Fruit fly (Drosophila melanogaster): ENCODE data around the gene CG31705.

The CG31705 gene

DNA sequence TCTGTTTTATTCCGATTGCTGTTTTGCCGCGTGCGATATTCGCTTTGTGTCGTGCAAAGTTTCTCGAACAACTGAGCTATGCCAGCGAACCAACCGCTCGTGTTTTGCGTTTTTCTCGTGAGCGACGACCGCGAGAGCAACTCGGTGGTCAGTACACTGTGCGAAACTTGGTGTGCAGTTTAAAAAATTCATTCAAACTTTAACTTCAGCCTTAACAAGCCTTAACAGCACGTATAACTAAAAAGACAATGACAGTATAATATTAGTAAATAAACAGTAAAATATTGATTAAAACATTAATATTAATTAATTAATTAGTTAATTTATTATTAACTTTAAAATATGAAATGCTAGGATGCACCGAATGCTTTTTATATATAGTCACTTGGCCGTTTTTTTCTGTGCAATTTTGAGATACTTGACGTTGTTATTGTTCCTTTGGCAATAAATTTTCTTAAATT, at the start of gene CG31705:
TSS of gene CG31705 (minus strand) at position 77 of the 461 bp plus-strand sequence.
- TF ChIP-seq CG8478 (optimal IDR thresholded peaks at IDR 0.05), result no peak
- no peak for TF ChIP-seq CTCF (optimal IDR thresholded peaks at IDR 0.05)

DNA sequence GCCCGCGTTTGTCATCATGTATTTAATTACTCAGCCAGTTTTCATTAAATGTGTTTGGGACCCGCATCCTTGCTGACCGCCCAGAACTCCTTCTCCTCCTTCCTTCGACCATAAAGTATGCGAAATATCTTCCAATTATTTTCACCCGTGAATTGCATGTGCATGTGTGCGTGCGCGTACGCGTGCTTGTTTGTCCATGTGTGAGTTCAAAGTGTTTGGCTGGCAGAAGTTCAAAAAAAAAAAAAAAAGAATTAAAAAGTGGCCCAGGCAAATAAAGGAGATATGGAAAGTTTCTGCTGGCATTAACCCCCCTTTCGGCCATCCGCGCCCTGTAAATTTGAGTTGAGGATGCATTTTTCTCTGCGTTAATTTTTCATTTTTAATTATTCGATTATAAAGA, 25.8 kb upstream of the CG31705 start:
- TF ChIP-seq CG8478 (optimal IDR thresholded peaks at IDR 0.05), result no peak
- TF ChIP-seq CTCF (optimal IDR thresholded peaks at IDR 0.05), result no peak

DNA sequence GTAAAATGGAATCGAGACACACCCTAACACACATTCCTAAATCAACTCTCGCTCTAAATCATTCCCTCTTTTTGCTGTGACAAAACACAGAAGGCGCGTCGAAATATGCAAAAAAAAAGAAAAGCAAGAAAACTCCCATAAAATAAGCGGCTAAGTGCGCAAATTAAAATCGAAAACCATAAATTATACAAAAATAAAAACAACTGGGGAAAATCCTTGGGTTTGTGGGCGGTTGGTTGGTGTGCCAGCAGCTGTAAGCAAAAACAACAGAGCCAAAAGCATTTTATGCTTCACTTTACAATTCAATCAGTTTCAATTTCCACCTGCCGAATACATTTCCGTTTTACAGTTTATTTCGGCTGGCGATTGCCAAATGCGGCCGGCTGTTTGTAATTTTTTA, 7.8 kb upstream of the CG31705 start, which contains the start of gene CG43438:
TSS of gene CG43438 (plus strand) at position 301 of the 400 bp plus-strand sequence.
- TF ChIP-seq CTCF (optimal IDR thresholded peaks at IDR 0.05) (no peak), CG8478 (optimal IDR thresholded peaks at IDR 0.05) (no peak)

DNA sequence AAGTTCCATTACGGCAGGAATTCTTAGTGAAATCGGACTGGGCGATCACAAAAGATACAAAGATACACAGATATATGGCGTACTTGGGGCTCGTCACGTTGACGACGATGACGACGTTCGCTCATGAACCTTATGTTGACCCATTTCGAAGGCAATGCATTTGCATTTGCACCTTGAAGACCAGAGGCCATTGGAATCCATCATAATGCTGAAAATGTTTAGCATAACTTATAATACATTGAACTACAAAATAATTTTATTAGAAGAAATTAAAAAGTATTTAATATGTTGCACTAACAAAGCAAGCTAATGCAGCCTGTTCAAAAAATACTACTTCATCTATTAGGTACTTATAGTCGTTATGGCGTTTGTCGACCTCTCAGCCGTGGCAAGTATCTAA, 3.5 kb upstream of the CG31705 start, which contains the start of gene CG34162:
TSS of gene CG34162 (plus strand) at position 301 of the 400 bp plus-strand sequence.
- TF ChIP-seq CTCF (optimal IDR thresholded peaks at IDR 0.05) (no peak), CG8478 (optimal IDR thresholded peaks at IDR 0.05) (no peak)

DNA sequence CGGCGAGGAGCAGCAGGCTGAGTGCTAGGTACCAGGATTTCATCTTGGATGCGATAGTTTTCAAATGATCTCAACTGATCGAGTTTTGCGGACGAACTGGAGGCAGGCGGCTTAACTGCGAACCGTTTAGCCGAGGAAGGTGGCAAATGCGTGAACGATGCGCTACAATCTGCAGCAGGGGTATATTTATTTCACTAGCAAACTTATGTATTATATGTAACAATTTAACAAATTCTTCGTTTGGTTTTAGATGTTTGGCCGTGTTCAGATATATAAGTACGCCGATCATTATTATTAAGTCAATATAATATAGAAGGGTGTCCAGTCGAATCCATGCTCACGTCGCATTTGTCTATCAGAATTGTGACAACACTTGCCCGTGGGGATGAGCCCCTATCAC, 2.9 kb upstream of the CG31705 start, which contains the start of gene CG31706:
TSS of gene CG31706 (minus strand) at position 101 of the 400 bp plus-strand sequence.
- TF ChIP-seq CG8478 (optimal IDR thresholded peaks at IDR 0.05) (no peak), CTCF (optimal IDR thresholded peaks at IDR 0.05) (no peak)

DNA sequence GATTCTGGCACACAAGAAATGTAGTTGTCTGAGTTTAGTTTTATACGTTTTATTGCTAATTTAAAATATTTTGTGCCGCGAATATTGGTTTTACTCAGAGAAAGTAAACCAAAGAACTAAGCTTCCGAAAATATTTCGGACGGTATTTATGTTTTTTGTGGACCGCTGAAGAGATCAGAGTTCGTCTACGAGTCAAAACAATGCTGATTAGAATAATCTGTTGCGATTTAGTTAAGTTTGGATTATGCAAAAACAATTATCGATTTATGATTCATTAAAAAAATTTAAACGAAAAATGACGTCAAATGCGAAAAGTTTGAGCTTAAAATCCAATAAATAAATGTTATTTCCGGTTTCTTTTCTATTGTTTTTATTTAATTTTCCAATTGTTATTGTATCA, 5.3 kb downstream of the CG31705 start, which contains the start of gene CG43153:
TSS of gene CG43153 (minus strand) at position 101 of the 400 bp plus-strand sequence.
- TF ChIP-seq CTCF (optimal IDR thresholded peaks at IDR 0.05), result no peak
- no peak for TF ChIP-seq CG8478 (optimal IDR thresholded peaks at IDR 0.05)

DNA sequence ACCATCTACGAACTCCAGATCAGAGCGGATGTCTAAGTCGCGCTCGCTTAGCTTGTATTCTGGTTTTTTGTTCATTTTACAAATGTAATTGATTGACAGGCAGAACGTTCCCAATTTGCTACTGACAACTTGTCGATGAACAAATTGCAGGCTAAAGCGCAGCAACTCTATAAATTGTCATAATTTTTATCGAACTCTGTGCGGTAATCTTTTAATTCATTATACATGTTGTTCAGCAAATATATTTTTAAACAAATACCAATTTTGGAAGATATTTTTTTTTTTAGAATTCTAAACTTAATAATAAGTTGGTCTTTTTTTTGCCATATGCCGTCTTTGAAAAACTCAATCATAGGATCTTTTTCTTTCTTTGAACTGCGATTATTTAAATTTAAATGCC, 6.8 kb downstream of the CG31705 start, which contains the start of gene CG14930:
TSS of gene CG14930 (minus strand) at position 101 of the 400 bp plus-strand sequence.
- TF ChIP-seq CTCF (optimal IDR thresholded peaks at IDR 0.05) (no peak), CG8478 (optimal IDR thresholded peaks at IDR 0.05) (no peak)

DNA sequence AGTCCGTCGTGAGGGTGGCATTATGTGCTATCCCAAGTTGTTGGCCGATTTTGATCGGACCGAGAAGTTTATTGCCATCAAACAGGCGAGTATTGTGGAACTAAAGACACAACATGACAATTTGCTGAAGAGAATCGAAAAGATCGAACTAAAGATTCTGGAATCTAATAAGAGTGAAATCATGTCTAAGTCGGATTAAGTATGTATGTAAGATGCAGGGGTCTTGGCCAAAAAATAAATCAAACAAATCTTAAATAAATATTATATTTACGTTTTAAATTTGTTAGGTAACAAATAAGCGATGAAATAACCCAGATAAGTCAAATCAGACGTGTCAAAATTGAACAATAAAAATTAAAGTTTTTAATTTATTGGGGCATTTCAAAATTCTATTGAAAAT, 8.5 kb downstream of the CG31705 start, which contains the start of gene CG14929:
TSS of gene CG14929 (plus strand) at position 301 of the 400 bp plus-strand sequence.
- no peak for TF ChIP-seq CTCF (optimal IDR thresholded peaks at IDR 0.05)
- no peak for TF ChIP-seq CG8478 (optimal IDR thresholded peaks at IDR 0.05)

DNA sequence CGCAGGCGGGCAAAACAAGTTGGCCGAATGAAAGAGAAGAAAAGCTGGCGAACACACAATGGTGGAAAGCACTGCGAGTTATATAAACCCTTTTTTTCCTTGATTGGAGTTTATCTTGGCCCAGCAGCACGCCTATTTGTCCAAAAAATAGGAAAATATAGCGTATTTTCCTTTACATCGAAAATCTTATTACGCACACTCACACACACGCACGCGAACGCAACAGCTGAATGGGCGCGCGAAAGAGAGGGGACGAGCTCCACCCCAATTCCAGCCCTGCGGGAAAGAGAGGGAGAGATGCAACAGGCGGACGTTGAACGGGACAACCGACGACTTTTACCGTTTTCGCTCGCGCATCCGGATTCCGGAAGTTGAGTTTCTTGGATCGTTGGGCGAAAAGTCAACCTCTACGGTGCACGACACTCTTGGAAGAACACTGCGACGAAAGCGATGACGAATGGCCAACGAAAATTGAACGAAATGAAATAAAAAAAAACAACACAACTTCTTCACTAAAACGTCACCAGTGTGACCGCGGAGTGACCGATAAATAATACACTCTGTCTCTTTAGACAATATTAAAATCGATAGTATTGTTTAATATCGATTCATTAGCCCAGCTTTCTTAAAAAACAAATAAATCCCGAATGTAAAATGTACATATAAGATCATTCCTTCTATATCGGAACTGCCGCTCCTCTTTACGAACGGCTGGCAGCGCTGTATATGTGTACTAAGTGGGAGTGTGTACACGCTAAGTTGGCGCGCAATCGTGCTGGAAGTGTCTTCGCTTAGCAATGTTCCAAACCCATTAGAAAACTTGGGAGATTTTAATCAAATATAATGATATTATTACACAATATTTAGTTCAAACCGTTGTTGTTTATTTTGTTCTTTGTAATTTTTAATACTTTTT, 11.2 kb downstream of the CG31705 start, which contains the start of the genes Dlg5 and CG4970:
TSS of gene Dlg5 (minus strand) at position 556 of the 916 bp plus-strand sequence.
TSS of gene CG4970 (plus strand) at position 866 of the 916 bp plus-strand sequence.
- TF ChIP-seq CTCF (optimal IDR thresholded peaks at IDR 0.05) (peak; percentile 77 to 84), CG8478 (optimal IDR thresholded peaks at IDR 0.05) (no peak)

DNA sequence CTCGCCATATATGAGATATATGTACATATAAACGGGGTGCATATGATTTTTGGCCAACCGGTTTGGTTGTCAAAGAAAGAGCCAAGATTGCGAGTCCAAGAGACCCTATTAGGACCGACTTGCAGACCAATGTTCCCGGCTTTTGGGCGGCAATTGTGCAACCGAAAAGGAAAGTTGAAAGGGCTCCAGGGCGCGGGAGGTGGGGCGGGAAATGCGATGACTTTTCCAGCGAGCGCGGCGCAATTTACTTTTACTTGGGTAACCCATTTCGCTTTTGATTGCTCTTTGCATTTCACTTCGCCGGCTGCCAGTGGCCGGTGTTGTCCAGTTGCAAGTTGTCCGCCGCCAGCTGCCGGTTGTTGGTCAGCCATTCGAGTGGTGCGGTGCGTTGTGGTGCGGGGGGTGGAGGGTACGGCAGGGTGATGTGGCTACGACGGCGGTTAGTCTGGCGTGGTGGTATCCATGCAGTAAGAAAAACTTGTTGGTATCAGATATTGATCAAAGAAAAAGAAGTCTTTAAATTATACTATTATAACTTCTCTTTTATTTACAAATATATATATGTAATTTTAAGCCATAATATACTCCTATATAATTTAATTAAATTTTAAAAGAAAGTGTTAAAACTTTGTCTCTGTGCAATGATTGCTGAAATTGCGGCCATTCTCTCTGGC, 23.0 kb downstream of the CG31705 start:
- TF ChIP-seq CG8478 (optimal IDR thresholded peaks at IDR 0.05) (no peak), CTCF (optimal IDR thresholded peaks at IDR 0.05) (no peak)

DNA sequence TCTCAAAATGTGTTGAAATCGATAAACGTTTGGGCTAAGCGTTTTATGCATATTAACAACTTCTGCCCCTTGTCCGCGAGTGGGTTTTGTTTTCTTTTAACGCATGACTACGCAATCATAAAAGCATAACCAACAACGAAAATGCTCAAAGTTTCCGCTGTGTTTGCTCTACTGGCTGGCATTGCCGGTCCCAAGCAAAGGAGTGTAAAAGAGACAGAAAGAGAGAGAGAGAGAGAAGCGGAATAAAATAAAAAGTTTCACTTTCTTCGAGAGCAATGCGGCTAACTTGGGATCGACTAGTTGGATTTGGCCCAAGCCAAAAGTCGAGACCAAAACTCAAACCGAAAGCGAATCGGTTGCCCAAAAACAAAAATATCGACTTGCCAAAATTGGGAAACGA, 25.3 kb downstream of the CG31705 start:
- TF ChIP-seq CTCF (optimal IDR thresholded peaks at IDR 0.05) (no peak), CG8478 (optimal IDR thresholded peaks at IDR 0.05) (no peak)

DNA sequence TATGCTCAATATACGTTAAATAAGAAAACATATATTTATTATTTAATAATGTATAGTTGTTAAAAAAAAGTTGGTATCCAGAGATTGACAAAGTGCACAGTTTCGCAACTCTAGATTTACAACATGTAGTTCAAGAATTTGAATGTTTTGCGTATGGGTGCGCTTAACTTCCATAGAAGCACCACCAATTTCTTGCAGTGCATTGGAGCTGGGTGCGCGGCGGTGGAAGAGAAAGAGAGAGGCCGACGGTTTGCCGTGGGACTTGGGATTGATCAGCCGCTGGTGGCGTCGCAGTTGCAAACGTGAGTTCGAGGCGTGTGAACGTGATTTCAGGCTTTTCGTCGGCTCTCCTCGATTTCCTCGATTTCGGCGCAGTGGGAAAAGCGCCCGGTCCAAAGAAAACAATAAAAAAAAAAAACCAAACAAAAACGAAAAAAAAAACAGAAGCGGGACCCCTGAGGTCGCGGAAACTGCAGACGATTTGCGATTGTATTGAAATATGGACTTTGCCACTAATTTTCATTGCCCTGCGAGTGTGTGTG, 26.5 kb downstream of the CG31705 start, which contains the start of gene spz4:
TSS of gene spz4 (plus strand) at position 289 of the 542 bp plus-strand sequence.
- TF ChIP-seq CG8478 (optimal IDR thresholded peaks at IDR 0.05) (no peak), CTCF (optimal IDR thresholded peaks at IDR 0.05) (no peak)

DNA sequence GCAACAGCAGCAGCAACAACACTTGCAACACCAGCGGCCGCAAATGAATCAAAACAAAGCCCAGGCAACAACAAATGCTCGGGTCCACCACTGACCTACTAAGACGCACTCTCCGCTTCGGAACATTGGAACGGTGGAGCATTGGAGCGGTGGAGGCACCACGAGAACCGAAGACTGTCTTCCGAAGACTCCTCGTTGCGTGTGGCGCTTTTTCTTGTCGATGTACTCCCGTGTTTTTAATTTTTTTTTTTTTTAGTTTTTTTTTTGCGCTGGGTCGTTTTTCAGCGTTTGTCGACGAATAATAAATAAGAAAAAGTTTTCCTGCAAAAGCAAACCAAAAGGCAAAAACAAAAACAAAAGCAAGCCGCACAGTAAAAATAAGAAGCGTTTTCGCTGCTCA, 27.4 kb downstream of the CG31705 start:
- TF ChIP-seq CTCF (optimal IDR thresholded peaks at IDR 0.05) (no peak), CG8478 (optimal IDR thresholded peaks at IDR 0.05) (no peak)

DNA sequence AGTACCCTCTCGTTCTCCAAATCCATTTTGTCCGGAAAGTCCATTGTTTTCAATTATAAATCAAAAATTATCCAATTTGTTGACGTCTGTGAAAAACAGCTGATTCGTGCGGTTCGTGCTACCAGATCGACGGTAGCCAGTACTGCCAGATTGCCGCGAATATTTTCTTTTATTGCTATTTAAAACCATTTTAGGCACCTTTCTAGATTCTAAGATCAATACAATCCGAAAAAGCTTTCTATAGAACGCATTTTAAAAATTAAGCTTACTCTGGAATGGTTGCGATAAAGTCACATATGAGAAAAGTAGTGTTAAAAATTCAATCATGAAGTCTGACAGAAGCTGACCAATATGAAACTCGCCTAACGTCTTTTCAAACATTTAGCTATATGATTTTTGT, 29.2 kb downstream of the CG31705 start, which contains the start of gene Cog8:
TSS of gene Cog8 (minus strand) at position 110 of the 400 bp plus-strand sequence.
- TF ChIP-seq CTCF (optimal IDR thresholded peaks at IDR 0.05), result peak in 1 of 2 experiments; percentile 5
- no peak for TF ChIP-seq CG8478 (optimal IDR thresholded peaks at IDR 0.05)
